Fruit fly (Drosophila melanogaster): Measurements from ENCODE around the gene RpL7-like.
A peak's percentile ranks its signal among the peaks of the same experiment; 100 is the strongest.

Gene RpL7-like

DNA sequence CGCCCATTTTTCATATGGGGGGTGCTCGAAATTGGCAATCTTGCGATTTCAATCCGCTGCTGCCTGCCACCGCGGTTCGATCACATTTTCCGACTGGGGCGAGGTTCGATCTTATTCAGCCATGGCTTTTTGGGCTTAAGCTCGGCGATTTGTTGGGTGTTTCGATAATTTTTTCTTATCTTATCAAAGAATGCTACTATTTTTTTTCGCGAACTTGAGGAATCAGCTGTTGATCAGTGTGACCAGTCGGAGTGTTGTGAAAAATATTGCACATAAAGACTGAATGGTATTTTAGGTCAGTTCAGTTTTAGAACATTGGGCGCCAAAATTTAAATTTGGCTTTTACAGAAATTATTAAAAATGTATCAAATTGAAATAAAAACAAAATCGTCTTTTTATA lies 35.4 kb upstream of the RpL7-like start, which contains the start of gene Wdr81 (continued):
- TF ChIP-seq wek (GFP tag; optimal IDR thresholded peaks at IDR 0.05), result peak; percentile 48

- TF ChIP-seq Ada2b (GFP tag; IDR thresholded peaks at IDR 0.05) (peak; percentile 19; the same call in 1 of the 2 replicates), Med (GFP tag) (peak; percentile 94), pum (GFP tag; optimal IDR thresholded peaks at IDR 0.05) (no peak), danr (GFP tag; IDR thresholded peaks at IDR 0.05) (no peak), gt (GFP tag; IDR thresholded peaks at IDR 0.05) (no peak), dmrt99B (tag; optimal IDR thresholded peaks at IDR 0.05) (no peak), sim (GFP tag; IDR thresholded peaks at IDR 0.05) (no peak), ab (GFP tag; optimal IDR thresholded peaks at IDR 0.05) (no peak), Fer1 (GFP tag; optimal IDR thresholded peaks at IDR 0.05) (peak; percentile 59), wek (GFP tag; optimal IDR thresholded peaks at IDR 0.05) (peak; percentile 83), CG7963 (GFP tag; IDR thresholded peaks at IDR 0.05; ENCODE audit: partially characterized antibody) (no peak), mam (GFP tag; optimal IDR thresholded peaks at IDR 0.05) (no peak), Mes4 (GFP tag; optimal IDR thresholded peaks at IDR 0.05) (peak; percentile 17), CG4328 (GFP tag; optimal IDR thresholded peaks at IDR 0.05) (peak; percentile 25), CG18599 (GFP tag; optimal IDR thresholded peaks at IDR 0.05) (peak; percentile 73), gfzf (GFP tag; optimal IDR thresholded peaks at IDR 0.05) (no peak), CG7745 (tag; optimal IDR thresholded peaks at IDR 0.05) (peak; percentile 71), CG15479 (GFP tag; optimal IDR thresholded peaks at IDR 0.05) (no peak), CG17359 (tag; optimal IDR thresholded peaks at IDR 0.05) (peak; percentile 74), maf-S (GFP tag; optimal IDR thresholded peaks at IDR 0.05) (no peak), schlank (tag; optimal IDR thresholded peaks at IDR 0.05) (peak; percentile 75), Hr39 (optimal IDR thresholded peaks at IDR 0.05) (no peak), CG17186 (GFP tag; optimal IDR thresholded peaks at IDR 0.05) (no peak), NfI (GFP tag; optimal IDR thresholded peaks at IDR 0.05) (peak; percentile 37), HLHmδ (GFP tag; optimal IDR thresholded peaks at IDR 0.05) (peak; percentile 52), Antp (GFP tag; optimal IDR thresholded peaks at IDR 0.05) (no peak), otp (GFP tag; IDR thresholded peaks at IDR 0.05) (no peak; the same call in 2 of the 3 replicates), Rfx (GFP tag; IDR thresholded peaks at IDR 0.05) (peak; percentile 74; the same call in 1 of the 2 replicates), CG10543 (GFP tag; optimal IDR thresholded peaks at IDR 0.05) (peak; percentile 80), ase (GFP tag; IDR thresholded peaks at IDR 0.05) (no peak), CG18011 (GFP tag; optimal IDR thresholded peaks at IDR 0.05) (peak; percentile 42), Nf-YB (GFP tag; optimal IDR thresholded peaks at IDR 0.05) (peak; percentile 48), CG7839 (tag; optimal IDR thresholded peaks at IDR 0.05) (peak; percentile 29), C15 (GFP tag; IDR thresholded peaks at IDR 0.05) (no peak; the same call in 2 of the 3 replicates), CG8089 (GFP tag; optimal IDR thresholded peaks at IDR 0.05) (peak; percentile 44), sisA (GFP tag; IDR thresholded peaks at IDR 0.05) (no peak), fd96Cb (tag; optimal IDR thresholded peaks at IDR 0.05) (no peak), CG12299 (tag; optimal IDR thresholded peaks at IDR 0.05) (peak; percentile 89), H15 (GFP tag; IDR thresholded peaks at IDR 0.05) (no peak), CG33213 (GFP tag; optimal IDR thresholded peaks at IDR 0.05) (peak; percentile 23), hkb (optimal IDR thresholded peaks at IDR 0.05) (no peak), hkb (GFP tag; IDR thresholded peaks at IDR 0.05) (no peak), bsh (GFP tag; optimal IDR thresholded peaks at IDR 0.05) (peak in 1 of 2 experiments; percentile 87), dimm (GFP tag; IDR thresholded peaks at IDR 0.05) (no peak), bowl (GFP tag; IDR thresholded peaks at IDR 0.05) (no peak), B-H1 (GFP tag; IDR thresholded peaks at IDR 0.05) (peak; percentile 11; the same call in 1 of the 3 replicates), CG6654 (GFP tag; optimal IDR thresholded peaks at IDR 0.05) (no peak), Sin3A (optimal IDR thresholded peaks at IDR 0.05) (no peak), CG6272 (GFP tag; IDR thresholded peaks at IDR 0.05) (no peak), Hmr (GFP tag; optimal IDR thresholded peaks at IDR 0.05) (peak; percentile 89)
Measured at dm6 chr2L:12021193-12021592, 34.9 kb upstream of the RpL7-like start.

Measured in whole organism, embryonic.